Worm (Caenorhabditis elegans): ENCODE data around the gene Y39G8B.5.

Gene Y39G8B.5

ce11 chrII:14019625-14020024 is 28.0 kb upstream of the Y39G8B.5 start:
- TF ChIP-seq ztf-23 (GFP tag; IDR thresholded peaks at IDR 0.05) (0 out of 2 replicates have a peak, but pooled peaks have one; percentile 59), T22C8.4 (GFP tag; IDR thresholded peaks at IDR 0.05) (peak; percentile 42; the same call in 1 of the 2 replicates), ztf-29 (GFP tag; IDR thresholded peaks at IDR 0.05) (peak; percentile 19; the same call in 1 of the 2 replicates), tab-1 (GFP tag; IDR thresholded peaks at IDR 0.05) (0 out of 2 replicates have a peak, but pooled peaks have one; percentile 75), ref-1 (GFP tag; conservative IDR thresholded peaks at IDR 0.05) (peak; percentile 51; the same call in 1 of the 2 replicates), flt-1 (GFP tag; IDR thresholded peaks at IDR 0.05) (peak; percentile 76; the same call in 1 of the 2 replicates)

ce11 chrII:14018887-14019286 is 27.2 kb upstream of the Y39G8B.5 start:
- TF ChIP-seq flt-1 (GFP tag; IDR thresholded peaks at IDR 0.05) (no peak), ztf-29 (GFP tag; IDR thresholded peaks at IDR 0.05) (no peak), T22C8.4 (GFP tag; IDR thresholded peaks at IDR 0.05) (peak; percentile 76; the same call in 1 of the 2 replicates)

ce11 chrII:14018192-14018591 is 26.6 kb upstream of the Y39G8B.5 start:
- TF ChIP-seq T22C8.4 (GFP tag; IDR thresholded peaks at IDR 0.05) (no peak), ztf-23 (GFP tag; IDR thresholded peaks at IDR 0.05) (peak; percentile 22; the same call in 1 of the 2 replicates)

ce11 chrII:14016865-14017264 is 25.2 kb upstream of the Y39G8B.5 start, which contains the start of gene cyp-37A1:
cyp-37A1 (minus strand) TSS chrII:14016965.
- TF ChIP-seq flt-1 (GFP tag; IDR thresholded peaks at IDR 0.05) (no peak), klf-2 (GFP tag; conservative IDR thresholded peaks at IDR 0.05) (no peak), ztf-23 (GFP tag; IDR thresholded peaks at IDR 0.05) (no peak), ref-1 (GFP tag; conservative IDR thresholded peaks at IDR 0.05) (no peak), tab-1 (GFP tag; IDR thresholded peaks at IDR 0.05) (no peak), cog-1 (tag; optimal IDR thresholded peaks at IDR 0.05) (no peak), ztf-29 (GFP tag; IDR thresholded peaks at IDR 0.05) (no peak), T22C8.4 (GFP tag; IDR thresholded peaks at IDR 0.05) (no peak), med-1 (GFP tag; optimal IDR thresholded peaks at IDR 0.05; ENCODE audit: insufficient read depth) (no peak)

- TF ChIP-seq T22C8.4 (GFP tag; IDR thresholded peaks at IDR 0.05) (no peak), cog-1 (tag; optimal IDR thresholded peaks at IDR 0.05) (no peak), ztf-29 (GFP tag; IDR thresholded peaks at IDR 0.05) (no peak), flt-1 (GFP tag; IDR thresholded peaks at IDR 0.05) (no peak), med-1 (GFP tag; optimal IDR thresholded peaks at IDR 0.05; ENCODE audit: insufficient read depth) (no peak), ref-1 (GFP tag; conservative IDR thresholded peaks at IDR 0.05) (no peak), ztf-23 (GFP tag; IDR thresholded peaks at IDR 0.05) (no peak), klf-2 (GFP tag; conservative IDR thresholded peaks at IDR 0.05) (no peak), tab-1 (GFP tag; IDR thresholded peaks at IDR 0.05) (no peak)
Measured at ce11 chrII:14014637-14015036, 23.0 kb upstream of the Y39G8B.5 start.

ce11 chrII:14010656-14011376 is 19.2 kb upstream of the Y39G8B.5 start, which contains the start of gene F01D5.8:
F01D5.8 (plus strand) TSS chrII:14010706.
- no peak for TF ChIP-seq T22C8.4 (GFP tag; IDR thresholded peaks at IDR 0.05)
- no peak for TF ChIP-seq ref-1 (GFP tag; conservative IDR thresholded peaks at IDR 0.05)
- no peak for TF ChIP-seq flt-1 (GFP tag; IDR thresholded peaks at IDR 0.05)
- no peak for TF ChIP-seq med-1 (GFP tag; optimal IDR thresholded peaks at IDR 0.05; ENCODE audit: insufficient read depth)
- no peak for TF ChIP-seq ztf-23 (GFP tag; IDR thresholded peaks at IDR 0.05)
- TF ChIP-seq ztf-29 (GFP tag; IDR thresholded peaks at IDR 0.05): no peak
- TF ChIP-seq klf-2 (GFP tag; conservative IDR thresholded peaks at IDR 0.05): no peak
- no peak for TF ChIP-seq cog-1 (tag; optimal IDR thresholded peaks at IDR 0.05)
- TF ChIP-seq tab-1 (GFP tag; IDR thresholded peaks at IDR 0.05): no peak

ce11 chrII:14008359-14008758 is 16.7 kb upstream of the Y39G8B.5 start, which contains the start of gene F01D5.7:
F01D5.7 (plus strand) TSS chrII:14008659.
- TF ChIP-seq ztf-29 (GFP tag; IDR thresholded peaks at IDR 0.05): no peak
- no peak for TF ChIP-seq ref-1 (GFP tag; conservative IDR thresholded peaks at IDR 0.05)
- TF ChIP-seq klf-2 (GFP tag; conservative IDR thresholded peaks at IDR 0.05): no peak
- TF ChIP-seq cog-1 (tag; optimal IDR thresholded peaks at IDR 0.05): no peak
- no peak for TF ChIP-seq tab-1 (GFP tag; IDR thresholded peaks at IDR 0.05)
- no peak for TF ChIP-seq ztf-23 (GFP tag; IDR thresholded peaks at IDR 0.05)
- no peak for TF ChIP-seq T22C8.4 (GFP tag; IDR thresholded peaks at IDR 0.05)
- TF ChIP-seq flt-1 (GFP tag; IDR thresholded peaks at IDR 0.05): no peak
- TF ChIP-seq med-1 (GFP tag; optimal IDR thresholded peaks at IDR 0.05; ENCODE audit: insufficient read depth): no peak

- no peak for TF ChIP-seq flt-1 (GFP tag; IDR thresholded peaks at IDR 0.05)
- TF ChIP-seq T22C8.4 (GFP tag; IDR thresholded peaks at IDR 0.05): no peak
- TF ChIP-seq ztf-29 (GFP tag; IDR thresholded peaks at IDR 0.05): no peak
- TF ChIP-seq med-1 (GFP tag; optimal IDR thresholded peaks at IDR 0.05; ENCODE audit: insufficient read depth): no peak
- no peak for TF ChIP-seq ztf-23 (GFP tag; IDR thresholded peaks at IDR 0.05)
- no peak for TF ChIP-seq ref-1 (GFP tag; conservative IDR thresholded peaks at IDR 0.05)
- no peak for TF ChIP-seq cog-1 (tag; optimal IDR thresholded peaks at IDR 0.05)
- TF ChIP-seq tab-1 (GFP tag; IDR thresholded peaks at IDR 0.05): no peak
- TF ChIP-seq klf-2 (GFP tag; conservative IDR thresholded peaks at IDR 0.05): no peak
Measured at ce11 chrII:14006210-14006609, 14.6 kb upstream of the Y39G8B.5 start, which contains the start of gene F01D5.6. F01D5.6 (plus strand) TSS chrII:14006510.

- TF ChIP-seq flt-1 (GFP tag; IDR thresholded peaks at IDR 0.05) (no peak), ztf-29 (GFP tag; IDR thresholded peaks at IDR 0.05) (no peak), klf-2 (GFP tag; conservative IDR thresholded peaks at IDR 0.05) (no peak), ref-1 (GFP tag; conservative IDR thresholded peaks at IDR 0.05) (no peak), tab-1 (GFP tag; IDR thresholded peaks at IDR 0.05) (no peak), med-1 (GFP tag; optimal IDR thresholded peaks at IDR 0.05; ENCODE audit: insufficient read depth) (no peak), cog-1 (tag; optimal IDR thresholded peaks at IDR 0.05) (no peak), ztf-23 (GFP tag; IDR thresholded peaks at IDR 0.05) (no peak), T22C8.4 (GFP tag; IDR thresholded peaks at IDR 0.05) (no peak)
Measured at ce11 chrII:14005183-14005582, 13.5 kb upstream of the Y39G8B.5 start.

- TF ChIP-seq klf-2 (GFP tag; conservative IDR thresholded peaks at IDR 0.05): no peak
- no peak for TF ChIP-seq ref-1 (GFP tag; conservative IDR thresholded peaks at IDR 0.05)
- TF ChIP-seq tab-1 (GFP tag; IDR thresholded peaks at IDR 0.05): no peak
- TF ChIP-seq med-1 (GFP tag; optimal IDR thresholded peaks at IDR 0.05; ENCODE audit: insufficient read depth): no peak
- no peak for TF ChIP-seq ztf-29 (GFP tag; IDR thresholded peaks at IDR 0.05)
- no peak for TF ChIP-seq cog-1 (tag; optimal IDR thresholded peaks at IDR 0.05)
- TF ChIP-seq flt-1 (GFP tag; IDR thresholded peaks at IDR 0.05): no peak
- TF ChIP-seq T22C8.4 (GFP tag; IDR thresholded peaks at IDR 0.05): no peak
Measured at ce11 chrII:14004770-14005169, 13.1 kb upstream of the Y39G8B.5 start.
